Worm (Caenorhabditis elegans) whole organism, L4/young adult: ENCODE results near the gene idpb-1.
"Not testable (repeated sequence)": the region's sequence is repeated elsewhere in the genome, so short reads cannot be mapped to it uniquely, and the experiment has no call there.

Experiments
- W03F9.2 ChIP-seq: fragments of 150-350 bp; optimal IDR thresholded peaks from 2 replicates; lab custom pipeline; 2014; ENCODE audit warnings: missing biosample characterization, missing genetic modification characterization
- dao-5 ChIP-seq: sonication (generic microtip); optimal IDR thresholded peaks from 2 replicates; lab custom pipeline; 2016; ENCODE audit warnings: missing genotype, missing genetic modification characterization, moderate library complexity, missing compliant biosample characterization
- him-1 ChIP-seq: sonication (generic microtip); optimal IDR thresholded peaks from 2 replicates; lab custom pipeline; 2016; ENCODE audit warnings: missing genotype, missing genetic modification reagents, missing genetic modification characterization, missing compliant biosample characterization

idpb-1 gene

DNA sequence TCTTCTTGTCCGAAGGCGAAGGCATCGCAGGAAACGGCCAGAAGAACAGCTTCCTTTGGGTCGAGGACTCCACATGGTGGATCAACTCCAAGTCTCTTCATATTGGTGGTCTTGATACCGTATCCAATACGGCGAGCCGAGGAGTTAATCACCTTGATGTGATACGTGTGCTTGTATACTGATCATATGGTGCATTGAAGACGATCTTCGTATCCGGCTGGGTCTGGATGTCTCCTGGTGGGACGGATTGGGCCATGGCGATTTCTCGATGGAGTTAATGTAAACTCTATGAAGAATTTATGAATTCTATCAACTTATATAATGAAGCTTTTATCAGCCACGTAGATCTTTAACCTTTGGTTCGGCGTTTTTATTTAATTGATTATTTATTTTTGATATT, 13.5 kb downstream of the idpb-1 start, which contains the start of gene msp-74:
TSS of gene msp-74 (minus strand) at position 101 of the 400 bp plus-strand sequence.
- not testable (repeated sequence) for TF ChIP-seq W03F9.2 (tag; lab: Kevin White, UChicago); him-1 (tag; lab: Kevin White, UChicago); dao-5

- no peak for TF ChIP-seq W03F9.2 (tag; lab: Kevin White, UChicago)
Observed at ce11 chrII:5115733-5116132, 13.9 kb downstream of the idpb-1 start, which contains the start of gene srsy-1. Gene srsy-1 (plus strand): TSS chrII:5116033.

DNA sequence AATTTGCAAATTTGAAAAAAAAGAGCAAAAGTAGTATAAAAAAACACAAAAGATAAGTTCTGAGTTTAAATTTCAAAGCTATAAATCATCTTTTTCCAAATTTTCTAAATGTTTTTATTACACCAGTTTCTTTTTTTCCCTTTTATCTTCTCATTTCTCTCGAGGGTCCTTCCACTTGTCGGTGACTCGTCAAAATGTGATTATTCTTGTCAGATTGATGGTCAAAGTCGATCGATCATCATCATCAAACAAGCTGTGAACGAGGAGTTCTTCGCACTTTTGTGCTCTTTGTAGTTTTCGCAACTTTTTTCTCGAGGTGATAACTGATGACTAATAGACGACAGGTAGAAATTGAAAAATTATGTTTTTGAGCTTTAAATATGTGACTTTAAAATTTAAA, 18.8 kb downstream of the idpb-1 start:
- TF ChIP-seq dao-5 = no peak
- TF ChIP-seq W03F9.2 (tag; lab: Kevin White, UChicago) = no peak
- TF ChIP-seq him-1 (tag; lab: Kevin White, UChicago) = no peak

DNA sequence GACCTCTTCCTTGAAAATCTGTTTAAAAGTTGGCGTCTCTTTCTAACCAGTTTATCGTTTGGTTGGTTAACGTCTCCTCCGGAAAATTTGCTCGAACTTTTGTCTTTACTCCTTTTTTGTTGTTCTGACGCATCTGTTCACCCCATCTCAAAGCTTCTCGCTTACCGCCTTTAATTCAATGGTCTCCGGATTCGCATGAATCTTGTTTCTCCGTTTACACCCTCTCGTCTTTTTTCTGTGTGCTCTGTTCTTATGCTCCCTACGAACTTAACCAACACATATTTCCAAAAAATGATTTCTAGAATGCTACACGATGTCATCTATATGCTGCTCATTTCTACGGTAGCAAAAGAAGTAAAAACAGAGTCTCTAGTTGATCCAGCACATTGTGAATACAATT, 28.3 kb downstream of the idpb-1 start, which contains the start of gene lgc-56:
TSS of gene lgc-56 (plus strand) at position 301 of the 400 bp plus-strand sequence.
- TF ChIP-seq W03F9.2 (tag; lab: Kevin White, UChicago) = no peak
- TF ChIP-seq him-1 (tag; lab: Kevin White, UChicago) = no peak
- no peak for TF ChIP-seq dao-5

DNA sequence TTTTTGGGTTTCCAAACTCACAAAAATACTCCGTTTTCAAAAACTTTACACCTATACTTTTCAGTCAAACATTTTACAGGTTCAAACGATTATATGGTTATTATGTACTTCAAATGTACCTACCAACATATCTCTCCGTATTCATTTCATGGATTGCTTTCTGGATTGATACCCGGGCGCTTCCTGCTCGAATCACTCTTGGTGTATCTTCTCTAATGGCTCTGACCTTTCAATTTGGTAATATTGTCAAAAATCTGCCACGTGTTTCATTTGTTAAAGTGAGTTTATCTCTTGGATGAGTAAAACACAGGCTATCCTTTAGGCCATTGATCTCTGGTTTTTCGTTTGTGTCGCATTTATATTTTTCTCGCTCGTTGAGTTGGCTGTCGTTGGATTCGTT, 30.0 kb downstream of the idpb-1 start:
- TF ChIP-seq him-1 (tag; lab: Kevin White, UChicago) (no peak), W03F9.2 (tag; lab: Kevin White, UChicago) (no peak), dao-5 (no peak)

DNA sequence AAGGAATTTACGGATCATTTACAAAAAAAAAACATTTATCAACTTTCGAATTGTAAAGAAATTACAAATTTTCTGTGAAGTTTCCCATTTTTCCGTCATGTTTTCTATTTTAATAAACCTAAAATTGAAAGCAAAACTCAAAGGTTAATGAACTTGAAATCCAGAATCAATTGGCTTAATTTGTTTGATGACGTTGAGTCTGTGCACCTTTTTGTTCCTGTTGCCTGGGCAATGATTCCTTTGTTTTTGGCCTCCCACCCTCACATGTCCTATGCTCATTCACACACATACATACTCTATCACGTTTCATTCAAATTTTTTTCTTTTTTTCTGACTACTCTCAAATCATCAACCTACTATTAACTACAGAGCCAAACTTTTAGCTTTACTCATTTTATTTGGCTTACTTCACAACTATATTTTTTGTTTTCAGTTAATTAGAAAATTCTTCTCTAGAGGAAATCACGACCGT, 34.5 kb downstream of the idpb-1 start, which contains the start of gene F58A6.2:
TSS of gene F58A6.2 (plus strand) at position 422 of the 472 bp plus-strand sequence.
- TF ChIP-seq him-1 (tag; lab: Kevin White, UChicago) (no peak), W03F9.2 (tag; lab: Kevin White, UChicago) (no peak)

DNA sequence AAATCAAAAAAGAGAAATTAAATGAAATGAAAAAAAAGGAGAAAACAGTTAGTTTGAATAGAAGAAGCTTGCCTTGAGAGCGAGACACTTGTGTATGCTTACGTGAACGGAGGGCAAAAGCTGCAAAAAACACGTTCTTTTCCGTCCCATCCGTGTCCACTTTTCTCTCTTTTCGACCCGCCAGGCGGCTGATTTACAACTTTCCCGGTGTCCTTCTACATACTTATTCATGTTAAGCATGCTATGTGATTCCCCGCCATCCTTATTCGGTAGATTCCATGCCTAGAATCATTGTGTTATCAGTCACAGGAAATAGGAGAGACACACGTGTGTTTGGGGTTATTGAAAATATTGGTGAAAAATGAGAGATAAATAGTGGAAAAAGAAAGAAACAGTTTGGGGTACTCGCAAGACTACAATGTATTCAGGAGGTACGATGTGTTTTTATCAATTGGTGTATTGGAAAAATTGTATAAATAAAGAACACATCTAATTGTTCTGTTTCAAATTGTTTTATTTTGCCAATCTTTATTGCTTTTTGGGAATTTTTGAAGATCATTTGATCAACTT, 40.2 kb downstream of the idpb-1 start, which contains the start of gene nas-29:
TSS of gene nas-29 (minus strand) at position 92 of the 570 bp plus-strand sequence.
- TF ChIP-seq W03F9.2 (tag; lab: Kevin White, UChicago) (peak; percentile 9), dao-5 (no peak), him-1 (tag; lab: Kevin White, UChicago) (no peak)

DNA sequence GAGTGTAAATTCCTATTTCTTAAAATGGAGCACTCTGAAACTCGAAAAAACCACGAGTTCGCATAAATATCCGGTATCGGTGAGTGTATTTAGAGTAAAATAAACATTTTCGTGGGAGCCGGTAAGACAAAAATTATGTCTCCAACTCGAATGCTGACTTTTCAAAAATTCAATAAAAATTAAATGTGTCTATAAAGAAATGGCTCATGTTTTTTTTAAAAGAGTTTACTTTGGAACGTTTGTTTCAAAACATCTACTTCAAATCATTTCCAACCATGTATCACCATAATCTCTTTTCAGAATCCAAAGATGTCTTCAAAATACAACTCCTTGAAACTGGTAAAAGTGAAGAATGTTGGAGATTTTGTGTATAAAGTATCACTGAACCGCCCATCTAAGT, 40.8 kb downstream of the idpb-1 start, which contains the start of gene F58A6.1:
TSS of gene F58A6.1 (plus strand) at position 301 of the 400 bp plus-strand sequence.
- TF ChIP-seq dao-5 (no peak), W03F9.2 (tag; lab: Kevin White, UChicago) (no peak), him-1 (tag; lab: Kevin White, UChicago) (no peak)

ce11 chrII:5148349-5148748, 46.6 kb downstream of the idpb-1 start, which contains the start of gene F58A6.5:
Gene F58A6.5 (minus strand): TSS chrII:5148449.
- no peak for TF ChIP-seq him-1 (tag; lab: Kevin White, UChicago)
- TF ChIP-seq W03F9.2 (tag; lab: Kevin White, UChicago) = no peak
- TF ChIP-seq dao-5 = no peak

DNA sequence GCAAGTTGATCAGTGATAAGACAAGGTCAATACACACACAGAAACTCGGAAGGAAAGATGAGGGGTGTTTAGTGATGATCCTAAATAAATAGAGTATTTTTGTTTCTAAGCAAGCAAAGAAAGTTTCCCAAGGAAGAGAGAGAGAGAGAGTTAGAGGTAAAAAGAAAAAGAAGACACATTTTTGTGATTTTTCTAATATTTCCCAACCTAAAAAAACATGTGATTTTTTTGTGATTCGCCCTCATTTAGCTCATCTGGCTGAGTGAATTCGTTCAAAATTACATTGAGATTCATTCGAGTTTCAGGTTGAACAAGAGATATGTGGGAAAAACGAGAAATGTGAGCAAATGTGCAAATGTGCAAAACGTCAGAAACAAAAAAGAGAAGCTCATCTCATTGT, 49.0 kb downstream of the idpb-1 start, which contains the start of gene srb-16:
TSS of gene srb-16 (minus strand) at position 101 of the 400 bp plus-strand sequence.
- TF ChIP-seq dao-5 = no peak
- no peak for TF ChIP-seq W03F9.2 (tag; lab: Kevin White, UChicago)
- TF ChIP-seq him-1 (tag; lab: Kevin White, UChicago) = no peak
